Worm (Caenorhabditis elegans) whole organism, L3 larva: ENCODE data around the gene clec-231.

Experiments
- ZK546.5 ChIP-seq: sonication (generic microtip); optimal IDR thresholded peaks from 2 replicates; lab custom pipeline; 2017; ENCODE audit warnings: missing biosample characterization, missing genetic modification characterization
- ceh-9 ChIP-seq: sonication (generic microtip); optimal IDR thresholded peaks from 2 replicates; lab custom pipeline; 2018; ENCODE audit warnings: missing biosample characterization, missing genetic modification characterization
- fkh-2 ChIP-seq: fragments of 150-350 bp; optimal IDR thresholded peaks from 2 replicates; lab custom pipeline; 2014; ENCODE audit warnings: missing biosample characterization, missing genetic modification reagents, missing genetic modification characterization
- lin-39 ChIP-seq: fragments of 150-350 bp; optimal IDR thresholded peaks from 2 replicates; lab custom pipeline; 2018; ENCODE audit warnings: missing biosample characterization, missing genetic modification reagents, missing genetic modification characterization
- nfya-1 ChIP-seq: sonication (generic microtip); optimal IDR thresholded peaks from 2 replicates; lab custom pipeline; 2017; ENCODE audit warnings: missing genetic modification characterization, mild to moderate bottlenecking, missing compliant biosample characterization, antibody characterized with exemption, moderate library complexity; ENCODE audit not compliant: insufficient read depth
- nhr-12 ChIP-seq: fragments of 150-350 bp; optimal IDR thresholded peaks from 2 replicates; lab custom pipeline; 2014; ENCODE audit warnings: missing biosample characterization, missing genetic modification characterization
- nhr-23 ChIP-seq: fragments of 150-350 bp; optimal IDR thresholded peaks from 2 replicates; lab custom pipeline; 2014; ENCODE audit warnings: missing biosample characterization, missing genetic modification reagents, missing genetic modification characterization
- nhr-237 ChIP-seq: fragments of 150-350 bp; optimal IDR thresholded peaks from 2 replicates; lab custom pipeline; 2014; ENCODE audit warnings: missing biosample characterization, missing genetic modification characterization
- nhr-25 ChIP-seq: sonication (generic microtip); optimal IDR thresholded peaks from 2 replicates; lab custom pipeline; 2017; ENCODE audit warnings: missing biosample characterization, missing genetic modification characterization
- nhr-77 ChIP-seq: fragments of 150-350 bp; optimal IDR thresholded peaks from 2 replicates; lab custom pipeline; 2014; ENCODE audit warnings: missing biosample characterization, missing genetic modification characterization
- skn-1 ChIP-seq: fragments of 150-350 bp; optimal IDR thresholded peaks from 2 replicates; lab custom pipeline; 2014; ENCODE audit warnings: missing biosample characterization, missing genetic modification characterization
- snpc-4 ChIP-seq: fragments of 150-350 bp; optimal IDR thresholded peaks from 2 replicates; lab custom pipeline; 2014; ENCODE audit warnings: missing biosample characterization, missing genetic modification characterization
- unc-39 ChIP-seq: sonication (generic microtip); optimal IDR thresholded peaks from 4 replicates; lab custom pipeline; 2017; ENCODE audit warnings: missing biosample characterization, missing genetic modification characterization
- unc-62 ChIP-seq: fragments of 150-350 bp; sonication (generic microtip); optimal IDR thresholded peaks from 4 replicates; lab custom pipeline; 2014; ENCODE audit warnings: missing biosample characterization, missing genetic modification reagents, missing genetic modification characterization

DNA sequence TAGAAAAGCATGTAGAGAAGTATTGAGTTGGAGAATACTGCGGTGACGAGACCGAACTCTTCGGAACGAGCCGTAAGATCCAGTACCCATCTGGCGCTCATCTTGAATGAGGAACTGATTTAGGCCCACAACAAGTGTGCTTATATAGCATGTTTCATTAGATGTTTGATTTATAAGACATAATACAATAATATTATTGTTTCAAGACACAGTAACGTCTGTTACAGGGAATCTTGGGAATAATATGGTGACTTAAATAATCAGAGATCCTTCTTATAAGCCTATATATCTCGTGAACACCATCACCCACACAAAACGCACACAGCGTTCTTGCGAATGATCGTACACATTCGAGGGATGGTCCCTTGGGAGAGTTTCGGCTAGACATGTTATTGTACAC lies 33.2 kb upstream of the clec-231 start, which contains the start of gene str-88:
- no peak for TF ChIP-seq snpc-4 (tag; lab: Kevin White, UChicago)
- TF ChIP-seq nhr-23 (tag; lab: Kevin White, UChicago): no peak
- no peak for TF ChIP-seq unc-62
- TF ChIP-seq unc-39 (tag; lab: Kevin White, UChicago): no peak
- TF ChIP-seq ceh-9 (tag; lab: Kevin White, UChicago): no peak
- no peak for TF ChIP-seq nhr-77 (tag; lab: Kevin White, UChicago)
- no peak for TF ChIP-seq nhr-12 (tag; lab: Kevin White, UChicago)
- TF ChIP-seq skn-1 (tag; lab: Kevin White, UChicago): no peak
- no peak for TF ChIP-seq nhr-237 (tag; lab: Kevin White, UChicago)
- no peak for TF ChIP-seq nfya-1 (tag; lab: Kevin White, UChicago)
- TF ChIP-seq lin-39: no peak
- no peak for TF ChIP-seq ZK546.5
- TF ChIP-seq nhr-25 (tag; lab: Kevin White, UChicago): no peak
- no peak for TF ChIP-seq fkh-2 (tag; lab: Kevin White, UChicago)
